Worm (Caenorhabditis elegans) whole organism, late embryonic: ENCODE measurements around the gene Y43F8C.9.

ENCODE experiments used
- F13H6.1 ChIP-seq: sonication (generic microtip); optimal IDR thresholded peaks from 2 replicates; lab custom pipeline; 2016; ENCODE audit warnings: missing genetic modification characterization, missing compliant biosample characterization
- ceh-9 ChIP-seq: sonication (generic microtip); optimal IDR thresholded peaks from 2 replicates; lab custom pipeline; 2016; ENCODE audit warnings: mild to moderate bottlenecking, missing genetic modification characterization, inconsistent platforms, missing compliant biosample characterization
- fkh-10 ChIP-seq: fragments of 150-350 bp; optimal IDR thresholded peaks from 2 replicates; lab custom pipeline; 2014; ENCODE audit warnings: missing biosample characterization, missing genetic modification reagents, missing genetic modification characterization
- lim-6 ChIP-seq: sonication (generic microtip); optimal IDR thresholded peaks from 2 replicates; lab custom pipeline; 2016; ENCODE audit warnings: missing genetic modification characterization, missing compliant biosample characterization
- pha-2 ChIP-seq: sonication (generic microtip); optimal IDR thresholded peaks from 2 replicates; lab custom pipeline; 2017; ENCODE audit warnings: mild to moderate bottlenecking, missing genetic modification characterization, missing compliant biosample characterization
- pha-4 ChIP-seq: fragments of 150-350 bp; optimal IDR thresholded peaks from 2 replicates; lab custom pipeline; 2018; ENCODE audit warnings: missing biosample characterization, missing genetic modification reagents, missing genetic modification characterization
- pqm-1 ChIP-seq: sonication (generic microtip); optimal IDR thresholded peaks from 2 replicates; lab custom pipeline; 2016; ENCODE audit warnings: missing genetic modification characterization, missing compliant biosample characterization
- syd-9 ChIP-seq: sonication (generic microtip); optimal IDR thresholded peaks from 2 replicates; lab custom pipeline; 2016; ENCODE audit warnings: mild to moderate bottlenecking, missing genetic modification characterization, moderate library complexity, missing compliant biosample characterization
- tbx-2 ChIP-seq: sonication (generic microtip); optimal IDR thresholded peaks from 2 replicates; lab custom pipeline; 2016; ENCODE audit warnings: missing genetic modification characterization, missing compliant biosample characterization
- unc-42 ChIP-seq: sonication (generic microtip); optimal IDR thresholded peaks from 2 replicates; lab custom pipeline; 2016; ENCODE audit warnings: missing genotype, missing genetic modification characterization, missing compliant biosample characterization

DNA sequence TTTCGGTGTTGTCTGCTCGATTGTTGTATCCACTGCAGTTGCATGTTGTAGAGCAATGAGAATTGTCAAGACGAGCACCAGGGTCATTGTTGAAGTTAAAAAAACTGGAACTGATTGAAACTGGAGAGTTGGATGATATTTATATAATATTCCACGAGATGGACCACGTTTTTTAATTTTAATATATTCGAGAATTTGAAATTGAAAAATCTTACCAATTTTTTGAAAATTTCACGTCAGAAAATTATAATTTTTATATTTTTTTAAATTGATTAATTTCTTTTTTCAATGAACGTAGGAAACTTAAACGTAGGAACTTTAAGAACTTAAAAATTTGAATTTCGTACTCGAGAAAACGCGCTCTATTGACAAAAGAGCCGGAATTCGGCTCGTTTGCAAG is 13.4 kb upstream of the Y43F8C.9 start, which contains the start of gene Y43F8C.5:
- TF ChIP-seq pha-4 (tag; lab: Kevin White, UChicago) (no peak), fkh-10 (GFP tag; lab: Kevin White, UChicago) (no peak), pha-2 (tag; lab: Kevin White, UChicago) (no peak), syd-9 (no peak), tbx-2 (tag; lab: Kevin White, UChicago) (no peak), F13H6.1 (tag; lab: Kevin White, UChicago) (no peak), pqm-1 (tag; lab: Kevin White, UChicago) (no peak), ceh-9 (no peak), unc-42 (tag; lab: Kevin White, UChicago) (no peak), lim-6 (no peak)
